Worm (Caenorhabditis elegans): ENCODE measurements around the gene agmo-1.

ce11 chrIII:12838299-12838698 lies 39.9 kb upstream of the agmo-1 start:
- TF ChIP-seq lsy-2 (tag; optimal IDR thresholded peaks at IDR 0.05), result no peak
- no peak for TF ChIP-seq tbx-8 (GFP tag; optimal IDR thresholded peaks at IDR 0.05)
- TF ChIP-seq nhr-28 (tag; optimal IDR thresholded peaks at IDR 0.05), result no peak
- TF ChIP-seq nhr-237 (tag; optimal IDR thresholded peaks at IDR 0.05), result no peak
- TF ChIP-seq zip-8 (tag; optimal IDR thresholded peaks at IDR 0.05), result no peak
- TF ChIP-seq pha-4 (tag; optimal IDR thresholded peaks at IDR 0.05), result no peak
- TF ChIP-seq unc-39 (tag; optimal IDR thresholded peaks at IDR 0.05), result no peak
- TF ChIP-seq blmp-1 (tag; optimal IDR thresholded peaks at IDR 0.05), result no peak
- TF ChIP-seq mab-5 (tag; optimal IDR thresholded peaks at IDR 0.05), result no peak
- no peak for TF ChIP-seq ztf-11 (tag; optimal IDR thresholded peaks at IDR 0.05)
